Worm (Caenorhabditis elegans) whole organism, late embryonic: ENCODE results near the gene hrde-1.

Source experiments
- C08G9.2 ChIP-seq: sonication (generic microtip); optimal IDR thresholded peaks from 2 replicates; lab custom pipeline; 2016; ENCODE audit warnings: mild to moderate bottlenecking, missing genetic modification characterization, moderate library complexity, missing compliant biosample characterization
- C38D4.7 ChIP-seq: fragments of 200-800 bp; sonication (Bioruptor generic); optimal IDR thresholded peaks from 2 replicates; lab custom pipeline; 2018; ENCODE audit warnings: mild to moderate bottlenecking, missing genetic modification characterization, moderate library complexity, missing compliant biosample characterization
- K09A11.1 ChIP-seq: sonication (generic microtip); optimal IDR thresholded peaks from 2 replicates; lab custom pipeline; 2017; ENCODE audit warnings: antibody characterized with exemption, mild to moderate bottlenecking, missing genetic modification characterization, missing compliant biosample characterization; ENCODE audit not compliant: insufficient read depth
- T23F11.4 ChIP-seq: fragments of 200-800 bp; sonication (Bioruptor generic); optimal IDR thresholded peaks from 2 replicates; lab custom pipeline; 2018; ENCODE audit warnings: mild to moderate bottlenecking, missing genetic modification characterization, missing compliant biosample characterization
- ahr-1 ChIP-seq: sonication (generic microtip); optimal IDR thresholded peaks from 2 replicates; lab custom pipeline; 2016; ENCODE audit warnings: missing genetic modification characterization, missing compliant biosample characterization
- ama-1 ChIP-seq: fragments of 150-350 bp; optimal IDR thresholded peaks from 2 replicates; lab custom pipeline; 2014
- ceh-18 ChIP-seq: sonication (generic microtip); optimal IDR thresholded peaks from 2 replicates; lab custom pipeline; 2016; ENCODE audit warnings: missing genetic modification characterization, missing compliant biosample characterization
- ceh-24 ChIP-seq: sonication (generic microtip); optimal IDR thresholded peaks from 2 replicates; lab custom pipeline; 2016; ENCODE audit warnings: mild to moderate bottlenecking, missing genetic modification characterization, missing compliant biosample characterization
- ceh-30 ChIP-seq: fragments of 150-350 bp; optimal IDR thresholded peaks from 2 replicates; lab custom pipeline; 2014; ENCODE audit warnings: missing biosample characterization, missing genetic modification characterization
- ceh-31 ChIP-seq: sonication (generic microtip); optimal IDR thresholded peaks from 2 replicates; lab custom pipeline; 2016; ENCODE audit warnings: missing genetic modification characterization, missing compliant biosample characterization
- ceh-34 ChIP-seq: sonication (generic microtip); optimal IDR thresholded peaks from 2 replicates; lab custom pipeline; 2016; ENCODE audit warnings: mild to moderate bottlenecking, missing genetic modification characterization, missing compliant biosample characterization
- ceh-48 ChIP-seq: sonication (generic microtip); optimal IDR thresholded peaks from 2 replicates; lab custom pipeline; 2016; ENCODE audit warnings: missing genetic modification characterization, inconsistent platforms, missing compliant biosample characterization
- ceh-6 ChIP-seq: fragments of 200-800 bp; sonication (Bioruptor generic); optimal IDR thresholded peaks from 2 replicates; lab custom pipeline; 2018; ENCODE audit warnings: mild to moderate bottlenecking, missing genetic modification characterization, missing compliant biosample characterization
- ceh-9 ChIP-seq: sonication (generic microtip); optimal IDR thresholded peaks from 2 replicates; lab custom pipeline; 2016; ENCODE audit warnings: mild to moderate bottlenecking, missing genetic modification characterization, inconsistent platforms, missing compliant biosample characterization
- dmd-4 ChIP-seq: sonication (generic microtip); optimal IDR thresholded peaks from 2 replicates; lab custom pipeline; 2016; ENCODE audit warnings: borderline replicate concordance, missing genetic modification characterization, missing compliant biosample characterization
- dve-1 ChIP-seq: sonication (generic microtip); optimal IDR thresholded peaks from 2 replicates; lab custom pipeline; 2017; ENCODE audit warnings: antibody characterized with exemption, mild to moderate bottlenecking, missing genetic modification characterization, missing compliant biosample characterization
- elt-2 ChIP-seq: sonication (generic microtip); optimal IDR thresholded peaks from 2 replicates; lab custom pipeline; 2016; ENCODE audit warnings: missing genetic modification reagents, missing genetic modification characterization, missing compliant biosample characterization
- elt-4 ChIP-seq: sonication (generic microtip); optimal IDR thresholded peaks from 2 replicates; lab custom pipeline; 2016; ENCODE audit warnings: missing genetic modification characterization, missing compliant biosample characterization
- eyg-1 ChIP-seq: sonication (generic microtip); optimal IDR thresholded peaks from 2 replicates; lab custom pipeline; 2016; ENCODE audit warnings: missing genotype, missing genetic modification characterization, missing compliant biosample characterization
- fax-1 ChIP-seq: sonication (generic microtip); optimal IDR thresholded peaks from 2 replicates; lab custom pipeline; 2016; ENCODE audit warnings: missing genotype, missing genetic modification characterization, missing compliant biosample characterization
- fkh-10 ChIP-seq: fragments of 150-350 bp; optimal IDR thresholded peaks from 2 replicates; lab custom pipeline; 2014; ENCODE audit warnings: missing biosample characterization, missing genetic modification reagents, missing genetic modification characterization
- gmeb-2 ChIP-seq: sonication (generic microtip); optimal IDR thresholded peaks from 2 replicates; lab custom pipeline; 2016; ENCODE audit warnings: missing genetic modification characterization, inconsistent platforms, missing compliant biosample characterization
- hlh-13 ChIP-seq: fragments of 200-800 bp; sonication (Bioruptor generic); optimal IDR thresholded peaks from 2 replicates; lab custom pipeline; 2018; ENCODE audit warnings: mild to moderate bottlenecking, missing genetic modification characterization, missing compliant biosample characterization
- hlh-15 ChIP-seq: sonication (generic microtip); optimal IDR thresholded peaks from 2 replicates; lab custom pipeline; 2016; ENCODE audit warnings: missing genetic modification characterization, missing compliant biosample characterization
- hlh-30 ChIP-seq: sonication (generic microtip); optimal IDR thresholded peaks from 2 replicates; lab custom pipeline; 2017; ENCODE audit warnings: antibody characterized with exemption, missing genetic modification characterization, missing compliant biosample characterization; ENCODE audit not compliant: insufficient read depth
- hlh-6 ChIP-seq: sonication (generic microtip); optimal IDR thresholded peaks from 2 replicates; lab custom pipeline; 2016; ENCODE audit warnings: missing genotype, missing genetic modification characterization, missing compliant biosample characterization
- hlh-8 ChIP-seq: sonication (generic microtip); optimal IDR thresholded peaks from 2 replicates; lab custom pipeline; 2016; ENCODE audit warnings: missing genotype, missing genetic modification characterization, missing compliant biosample characterization
- lin-11 ChIP-seq: fragments of 200-800 bp; sonication (Bioruptor generic); optimal IDR thresholded peaks from 2 replicates; lab custom pipeline; 2018; ENCODE audit warnings: mild to moderate bottlenecking, missing genetic modification characterization, missing compliant biosample characterization
- madf-2 ChIP-seq: sonication (generic microtip); optimal IDR thresholded peaks from 2 replicates; lab custom pipeline; 2017; ENCODE audit warnings: missing genetic modification characterization, missing compliant biosample characterization
- nfya-1 ChIP-seq: sonication (generic microtip); optimal IDR thresholded peaks from 2 replicates; lab custom pipeline; 2017; ENCODE audit warnings: missing genetic modification characterization, mild to moderate bottlenecking, missing compliant biosample characterization, antibody characterized with exemption, moderate library complexity
- nhr-232 ChIP-seq: sonication (generic microtip); optimal IDR thresholded peaks from 2 replicates; lab custom pipeline; 2016; ENCODE audit warnings: missing genetic modification characterization, missing compliant biosample characterization
- npax-4 ChIP-seq: sonication (generic microtip); optimal IDR thresholded peaks from 2 replicates; lab custom pipeline; 2016; ENCODE audit warnings: missing genetic modification characterization, missing compliant biosample characterization
- odd-2 ChIP-seq: sonication (generic microtip); optimal IDR thresholded peaks from 2 replicates; lab custom pipeline; 2017; ENCODE audit warnings: antibody characterized with exemption, mild to moderate bottlenecking, missing genetic modification characterization, missing compliant biosample characterization
- pat-9 ChIP-seq: fragments of 200-800 bp; sonication (Bioruptor generic); optimal IDR thresholded peaks from 2 replicates; lab custom pipeline; 2018; ENCODE audit warnings: mild to moderate bottlenecking, missing genetic modification characterization, moderate library complexity, missing compliant biosample characterization
- pqm-1 ChIP-seq: sonication (generic microtip); optimal IDR thresholded peaks from 2 replicates; lab custom pipeline; 2016; ENCODE audit warnings: missing genetic modification characterization, missing compliant biosample characterization
- rnt-1 ChIP-seq: sonication (generic microtip); optimal IDR thresholded peaks from 2 replicates; lab custom pipeline; 2016; ENCODE audit warnings: missing genetic modification characterization, missing compliant biosample characterization
- sdc-2 ChIP-seq: sonication (generic microtip); optimal IDR thresholded peaks from 2 replicates; lab custom pipeline; 2016; ENCODE audit warnings: missing genotype, missing genetic modification characterization, missing compliant biosample characterization
- sox-2 ChIP-seq: fragments of 200-800 bp; sonication (Bioruptor generic); IDR thresholded peaks from 2 replicates; pipeline ENCODE4 v1.3.6; 2022; ENCODE audit warnings: missing genetic modification reagents, missing genetic modification characterization, missing compliant biosample characterization
- sox-4 ChIP-seq: sonication (generic microtip); optimal IDR thresholded peaks from 2 replicates; lab custom pipeline; 2017; ENCODE audit warnings: mild to moderate bottlenecking, missing genetic modification characterization, inconsistent platforms, missing compliant biosample characterization
- syd-9 ChIP-seq: sonication (generic microtip); optimal IDR thresholded peaks from 2 replicates; lab custom pipeline; 2016; ENCODE audit warnings: mild to moderate bottlenecking, missing genetic modification characterization, moderate library complexity, missing compliant biosample characterization
- tbx-7 ChIP-seq: sonication (generic microtip); optimal IDR thresholded peaks from 2 replicates; lab custom pipeline; 2016; ENCODE audit warnings: missing genotype, missing genetic modification characterization, missing compliant biosample characterization
- ttx-3 ChIP-seq: sonication (generic microtip); optimal IDR thresholded peaks from 2 replicates; lab custom pipeline; 2016; ENCODE audit warnings: missing genetic modification reagents, missing genetic modification characterization, missing compliant biosample characterization
- unc-3 ChIP-seq, 2 experiments: fragments of 200-800 bp in 1 of 2; sonication (Bioruptor generic) in 1 of 2; sonication (generic microtip) in 1 of 2; conservative IDR thresholded peaks in 1 of 2; optimal IDR thresholded peaks in 1 of 2; 2 replicates each; pipeline versions ENCODE4 v1.3.6 to Lab custom; 2016 to 2022; ENCODE audit warnings: missing compliant biosample characterization in 2 of 2, missing genetic modification characterization in 2 of 2, missing genetic modification reagents in 1 of 2
- unc-42 ChIP-seq: sonication (generic microtip); optimal IDR thresholded peaks from 2 replicates; lab custom pipeline; 2016; ENCODE audit warnings: missing genotype, missing genetic modification characterization, missing compliant biosample characterization
- unc-86 ChIP-seq: sonication (generic microtip); optimal IDR thresholded peaks from 2 replicates; lab custom pipeline; 2016; ENCODE audit warnings: missing genetic modification characterization, missing compliant biosample characterization
- zip-5 ChIP-seq: sonication (generic microtip); optimal IDR thresholded peaks from 2 replicates; lab custom pipeline; 2016; ENCODE audit warnings: missing genetic modification characterization, missing compliant biosample characterization
- ztf-16 ChIP-seq: sonication (generic microtip); optimal IDR thresholded peaks from 2 replicates; lab custom pipeline; 2017; ENCODE audit warnings: missing genetic modification characterization, missing compliant biosample characterization

hrde-1 gene

DNA sequence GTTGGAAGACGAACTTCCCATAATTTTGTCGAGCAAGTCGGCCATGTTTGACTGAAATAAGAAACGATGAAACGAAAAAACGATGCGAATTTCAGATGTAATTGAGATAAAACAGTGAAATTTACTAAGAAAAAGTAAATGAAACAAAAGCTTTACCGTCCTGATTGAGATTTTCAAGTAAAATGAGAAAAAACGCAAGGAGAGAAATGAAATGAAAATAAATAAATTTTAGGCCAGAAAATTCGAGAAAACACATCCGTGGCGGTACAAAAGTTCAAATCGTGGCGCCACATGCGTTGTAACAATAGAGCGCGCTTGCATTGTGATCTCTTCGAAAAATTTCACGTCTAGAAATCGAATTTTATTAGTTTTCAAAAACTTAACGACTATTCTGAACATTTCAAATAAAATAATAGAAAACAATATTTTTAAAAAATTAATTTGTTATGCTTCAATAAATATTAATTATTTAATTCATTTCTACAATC is at the start of gene hrde-1, which contains the start of gene C16C10.13:
hrde-1 (minus strand) TSS at position 51 of the 488 bp plus-strand sequence.
C16C10.13 (plus strand) TSS at position 332 of the 488 bp plus-strand sequence.
- no peak for TF ChIP-seq elt-2
- TF ChIP-seq syd-9 (tag; lab: Kevin White, UChicago), result no peak
- no peak for TF ChIP-seq ttx-3 (tag; lab: Kevin White, UChicago)
- TF ChIP-seq hlh-15, result no peak
- TF ChIP-seq dmd-4 (tag; lab: Kevin White, UChicago), result no peak
- no peak for TF ChIP-seq lin-11 (tag; lab: Kevin White, UChicago)
- TF ChIP-seq ceh-34, result no peak
- TF ChIP-seq zip-5 (tag; lab: Kevin White, UChicago), result no peak
- TF ChIP-seq ceh-6 (GFP tag; lab: Kevin White, UChicago), result no peak
- no peak for TF ChIP-seq fkh-10 (GFP tag; lab: Kevin White, UChicago)
- TF ChIP-seq K09A11.1 (tag; lab: Kevin White, UChicago), result no peak
- TF ChIP-seq hlh-13 (GFP tag; lab: Kevin White, UChicago), result no peak
- TF ChIP-seq sdc-2 (tag; lab: Kevin White, UChicago), result no peak
- no peak for TF ChIP-seq ceh-31 (tag; lab: Kevin White, UChicago)
- TF ChIP-seq nfya-1, result no peak
- no peak for TF ChIP-seq hlh-8 (tag; lab: Kevin White, UChicago)
- TF ChIP-seq ceh-30 (tag; lab: Kevin White, UChicago), result no peak

DNA sequence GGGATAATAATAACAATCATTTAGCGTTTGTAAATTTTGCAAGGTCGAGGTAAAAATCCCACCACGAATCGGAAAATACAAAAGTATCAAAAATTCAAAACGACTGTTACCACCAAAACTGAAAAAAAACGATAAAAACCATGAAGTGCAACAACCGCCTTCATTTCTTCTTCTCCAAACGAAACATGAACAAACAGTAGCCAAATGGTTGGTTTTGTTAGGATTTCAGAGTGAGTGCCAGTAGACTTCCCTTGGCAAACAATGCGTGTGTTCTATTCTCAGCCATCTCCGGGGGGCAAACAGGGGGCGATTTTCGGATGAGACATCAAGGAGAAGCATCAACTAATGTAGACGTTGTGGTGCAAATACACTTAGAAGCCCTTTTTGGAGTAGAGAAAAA is 48.8 kb upstream of the hrde-1 start:
- TF ChIP-seq zip-5 (tag; lab: Kevin White, UChicago) (no peak), ahr-1 (tag; lab: Kevin White, UChicago) (no peak), tbx-7 (no peak)

DNA sequence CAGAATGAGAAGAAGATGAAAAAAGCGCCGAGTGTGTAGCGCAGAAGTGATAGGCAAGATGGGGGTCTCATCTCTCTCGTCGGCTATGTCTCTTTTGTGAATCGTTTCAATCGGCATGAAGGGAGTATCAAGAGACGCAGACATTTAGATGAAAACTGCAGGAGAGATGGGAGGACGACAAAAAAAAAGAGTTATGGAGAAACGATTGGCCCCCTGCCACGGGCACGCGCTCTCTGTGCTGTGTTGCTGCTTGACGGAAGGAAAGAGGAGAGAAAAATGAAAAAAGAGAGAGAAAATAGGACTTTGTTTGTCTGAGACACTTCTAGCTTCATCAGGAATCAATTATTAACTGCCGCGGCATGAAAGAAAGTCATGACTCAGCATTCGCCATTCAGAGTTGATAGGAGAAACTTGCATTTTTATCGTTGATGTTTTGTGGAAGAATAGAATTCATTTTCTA is 47.7 kb upstream of the hrde-1 start:
- TF ChIP-seq unc-42 (tag; lab: Kevin White, UChicago) (peak; percentile 84), K09A11.1 (tag; lab: Kevin White, UChicago) (peak; percentile 42), npax-4 (tag; lab: Kevin White, UChicago) (no peak), syd-9 (tag; lab: Kevin White, UChicago) (peak; percentile 38), ceh-48 (tag; lab: Kevin White, UChicago) (peak; percentile 25), tbx-7 (no peak), eyg-1 (tag; lab: Kevin White, UChicago) (no peak), ceh-24 (tag; lab: Kevin White, UChicago) (no peak), ceh-18 (peak; percentile 98), nhr-232 (tag; lab: Kevin White, UChicago) (no peak), odd-2 (tag; lab: Kevin White, UChicago) (no peak), dve-1 (peak; percentile 29), dmd-4 (tag; lab: Kevin White, UChicago) (no peak), C38D4.7 (GFP tag; lab: Kevin White, UChicago) (no peak), sox-2 (GFP tag; lab: Robert Waterston, UW) (no peak), hlh-6 (tag; lab: Kevin White, UChicago) (peak; percentile 59), ceh-6 (GFP tag; lab: Kevin White, UChicago) (no peak), madf-2 (no peak), T23F11.4 (GFP tag; lab: Kevin White, UChicago) (no peak), fax-1 (no peak), ceh-34 (peak; percentile 72), ceh-9 (no peak), gmeb-2 (no peak), pat-9 (tag; lab: Kevin White, UChicago) (peak; percentile 14), C08G9.2 (peak; percentile 49), unc-3 (GFP tag; conservative IDR thresholded peaks at IDR 0.05; lab: Robert Waterston, UW) (no peak), unc-3 (tag; optimal IDR thresholded peaks at IDR 0.05; lab: Kevin White, UChicago) (peak; percentile 57), unc-86 (tag; lab: Kevin White, UChicago) (no peak), sox-4 (tag; lab: Kevin White, UChicago) (no peak), elt-4 (tag; lab: Kevin White, UChicago) (no peak), ceh-31 (tag; lab: Kevin White, UChicago) (peak; percentile 87), ztf-16 (tag; lab: Kevin White, UChicago) (no peak), rnt-1 (tag; lab: Kevin White, UChicago) (peak; percentile 66), pqm-1 (peak; percentile 55), ama-1 (lab: Kevin White, UChicago) (no peak), hlh-30 (tag; lab: Kevin White, UChicago) (peak; percentile 62)
